Worm (Caenorhabditis elegans) whole organism, L3 larva: ENCODE data around the gene Y116A8C.43.
"Not testable (repeated sequence)": the region's sequence is repeated elsewhere in the genome, so short reads cannot be mapped to it uniquely, and the experiment has no call there.

ENCODE experiments used
- R02D3.7 ChIP-seq: fragments of 150-350 bp; optimal IDR thresholded peaks from 2 replicates; lab custom pipeline; 2014; ENCODE audit warnings: missing biosample characterization, missing genetic modification characterization
- ZK546.5 ChIP-seq: sonication (generic microtip); optimal IDR thresholded peaks from 2 replicates; lab custom pipeline; 2017; ENCODE audit warnings: missing biosample characterization, missing genetic modification characterization
- ceh-82 ChIP-seq: fragments of 150-350 bp; optimal IDR thresholded peaks from 2 replicates; lab custom pipeline; 2014; ENCODE audit warnings: missing biosample characterization, missing genetic modification characterization
- ceh-9 ChIP-seq: sonication (generic microtip); optimal IDR thresholded peaks from 2 replicates; lab custom pipeline; 2018; ENCODE audit warnings: missing biosample characterization, missing genetic modification characterization
- daf-12 ChIP-seq: fragments of 150-350 bp; optimal IDR thresholded peaks from 2 replicates; lab custom pipeline; 2014; ENCODE audit warnings: missing biosample characterization, missing genetic modification reagents, missing genetic modification characterization
- egl-5 ChIP-seq: fragments of 150-350 bp; optimal IDR thresholded peaks from 2 replicates; lab custom pipeline; 2017; ENCODE audit warnings: missing biosample characterization, missing genetic modification reagents, missing genetic modification characterization, inconsistent platforms
- elt-1 ChIP-seq: fragments of 150-350 bp; optimal IDR thresholded peaks from 2 replicates; lab custom pipeline; 2014; ENCODE audit warnings: missing biosample characterization, missing genetic modification characterization
- elt-2 ChIP-seq: sonication (generic microtip); optimal IDR thresholded peaks from 2 replicates; lab custom pipeline; 2016; ENCODE audit warnings: missing genetic modification reagents, mild to moderate bottlenecking, missing genetic modification characterization, missing compliant biosample characterization
- elt-3 ChIP-seq, 3 experiments: fragments of 150-350 bp in 1 of 3; sonication (generic microtip) in 2 of 3; optimal IDR thresholded peaks; 2 replicates in 2 of 3; 4 replicates in 1 of 3; lab custom pipeline; 2014 to 2017; ENCODE audit warnings: missing biosample characterization in 3 of 3, missing genetic modification characterization in 3 of 3
- fkh-2 ChIP-seq: fragments of 150-350 bp; optimal IDR thresholded peaks from 2 replicates; lab custom pipeline; 2014; ENCODE audit warnings: missing biosample characterization, missing genetic modification reagents, missing genetic modification characterization
- hmg-11 ChIP-seq: sonication (generic microtip); optimal IDR thresholded peaks from 2 replicates; lab custom pipeline; 2016; ENCODE audit warnings: missing genetic modification characterization, missing compliant biosample characterization
- lin-15B ChIP-seq: fragments of 150-350 bp; optimal IDR thresholded peaks from 2 replicates; lab custom pipeline; 2014; ENCODE audit warnings: missing biosample characterization, missing genetic modification characterization
- lin-39 ChIP-seq: fragments of 150-350 bp; optimal IDR thresholded peaks from 2 replicates; lab custom pipeline; 2018; ENCODE audit warnings: missing biosample characterization, missing genetic modification reagents, missing genetic modification characterization
- lsy-12 ChIP-seq: sonication (generic microtip); optimal IDR thresholded peaks from 2 replicates; lab custom pipeline; 2016; ENCODE audit warnings: mild to moderate bottlenecking, missing genetic modification characterization, missing compliant biosample characterization
- mdl-1 ChIP-seq: fragments of 150-350 bp; optimal IDR thresholded peaks from 2 replicates; lab custom pipeline; 2014; ENCODE audit warnings: missing biosample characterization, missing genetic modification characterization
- mml-1 ChIP-seq: fragments of 150-350 bp; sonication (generic microtip); optimal IDR thresholded peaks from 3 replicates; lab custom pipeline; 2014; ENCODE audit warnings: missing biosample characterization, missing genetic modification characterization
- nhr-11 ChIP-seq: fragments of 150-350 bp; optimal IDR thresholded peaks from 2 replicates; lab custom pipeline; 2014; ENCODE audit warnings: missing biosample characterization, missing genetic modification characterization
- nhr-12 ChIP-seq: fragments of 150-350 bp; optimal IDR thresholded peaks from 2 replicates; lab custom pipeline; 2014; ENCODE audit warnings: missing biosample characterization, missing genetic modification characterization
- nhr-23 ChIP-seq: fragments of 150-350 bp; optimal IDR thresholded peaks from 2 replicates; lab custom pipeline; 2014; ENCODE audit warnings: missing biosample characterization, missing genetic modification reagents, missing genetic modification characterization
- nhr-237 ChIP-seq: fragments of 150-350 bp; optimal IDR thresholded peaks from 2 replicates; lab custom pipeline; 2014; ENCODE audit warnings: missing biosample characterization, missing genetic modification characterization
- nhr-43 ChIP-seq: sonication (generic microtip); optimal IDR thresholded peaks from 2 replicates; lab custom pipeline; 2016; ENCODE audit warnings: mild to moderate bottlenecking, missing genetic modification characterization, missing compliant biosample characterization; ENCODE audit not compliant: poor library complexity, severe bottlenecking
- nhr-67 ChIP-seq: fragments of 150-350 bp; optimal IDR thresholded peaks from 2 replicates; lab custom pipeline; 2014; ENCODE audit warnings: missing biosample characterization, missing genetic modification characterization
- nhr-76 ChIP-seq: fragments of 150-350 bp; sonication (generic microtip); optimal IDR thresholded peaks from 5 replicates; lab custom pipeline; 2014; ENCODE audit warnings: missing biosample characterization, missing genetic modification characterization
- pha-4 ChIP-seq: fragments of 150-350 bp; optimal IDR thresholded peaks from 2 replicates; lab custom pipeline; 2014; ENCODE audit warnings: missing biosample characterization, missing genetic modification reagents, missing genetic modification characterization
- pqm-1 ChIP-seq: fragments of 150-350 bp; optimal IDR thresholded peaks from 2 replicates; lab custom pipeline; 2017; ENCODE audit warnings: missing biosample characterization, missing genetic modification characterization, inconsistent platforms
- skn-1 ChIP-seq: fragments of 150-350 bp; optimal IDR thresholded peaks from 2 replicates; lab custom pipeline; 2014; ENCODE audit warnings: missing biosample characterization, missing genetic modification characterization
- snpc-4 ChIP-seq: fragments of 150-350 bp; optimal IDR thresholded peaks from 2 replicates; lab custom pipeline; 2014; ENCODE audit warnings: missing biosample characterization, missing genetic modification characterization
- tbx-2 ChIP-seq: sonication (generic microtip); optimal IDR thresholded peaks from 2 replicates; lab custom pipeline; 2016; ENCODE audit warnings: mild to moderate bottlenecking, missing genetic modification characterization, missing compliant biosample characterization
- unc-62 ChIP-seq: fragments of 150-350 bp; sonication (generic microtip); optimal IDR thresholded peaks from 4 replicates; lab custom pipeline; 2014; ENCODE audit warnings: missing biosample characterization, missing genetic modification reagents, missing genetic modification characterization
- zag-1 ChIP-seq: fragments of 150-350 bp; optimal IDR thresholded peaks from 2 replicates; lab custom pipeline; 2014; ENCODE audit warnings: missing biosample characterization, missing genetic modification characterization
- ztf-11 ChIP-seq: fragments of 150-350 bp; optimal IDR thresholded peaks from 2 replicates; lab custom pipeline; 2014; ENCODE audit warnings: missing biosample characterization, missing genetic modification characterization
- ztf-4 ChIP-seq: fragments of 150-350 bp; optimal IDR thresholded peaks from 2 replicates; lab custom pipeline; 2014; ENCODE audit warnings: missing biosample characterization, missing genetic modification characterization

Gene Y116A8C.43

ce11 chrIV:17048257-17048656 lies 40.4 kb upstream of the Y116A8C.43 start, which contains the start of gene athp-3:
Gene athp-3 (minus strand): TSS chrIV:17048357.
- TF ChIP-seq nhr-23, result no peak
- no peak for TF ChIP-seq nhr-67
- TF ChIP-seq lin-15B, result no peak
- no peak for TF ChIP-seq snpc-4 (tag; lab: Kevin White, UChicago)
- no peak for TF ChIP-seq elt-1
- no peak for TF ChIP-seq elt-3 (tag; optimal IDR thresholded peaks at IDR 0.05; lab: Kevin White, UChicago)
- TF ChIP-seq, all 47 proteins: peak for 0

ce11 chrIV:17053261-17053660 lies 35.4 kb upstream of the Y116A8C.43 start, which contains the start of gene Y116A8C.23:
Gene Y116A8C.23 (plus strand): TSS chrIV:17053561.
- TF ChIP-seq tbx-2 (tag; lab: Kevin White, UChicago) (no peak), pha-4 (tag; lab: Kevin White, UChicago) (no peak), nhr-76 (tag; lab: Kevin White, UChicago) (no peak), lsy-12 (tag; lab: Kevin White, UChicago) (no peak), elt-2 (no peak), R02D3.7 (tag; lab: Kevin White, UChicago) (no peak), mdl-1 (no peak), ztf-4 (tag; lab: Kevin White, UChicago) (no peak), nhr-11 (tag; lab: Kevin White, UChicago) (no peak), hmg-11 (tag; lab: Kevin White, UChicago) (no peak), fkh-2 (tag; lab: Kevin White, UChicago) (no peak), elt-3 (tag; optimal IDR thresholded peaks at IDR 0.05; lab: Kevin White, UChicago) (no peak), egl-5 (tag; lab: Kevin White, UChicago) (no peak), ceh-82 (tag; lab: Kevin White, UChicago) (no peak), ZK546.5 (tag; lab: Kevin White, UChicago) (no peak)

ce11 chrIV:17058036-17058435 lies 30.6 kb upstream of the Y116A8C.43 start, which contains the start of gene Y116A8C.44:
Gene Y116A8C.44 (minus strand): TSS chrIV:17058136.
- TF ChIP-seq R02D3.7 (tag; lab: Kevin White, UChicago), result no peak
- TF ChIP-seq, all 47 proteins: peak for 0

DNA sequence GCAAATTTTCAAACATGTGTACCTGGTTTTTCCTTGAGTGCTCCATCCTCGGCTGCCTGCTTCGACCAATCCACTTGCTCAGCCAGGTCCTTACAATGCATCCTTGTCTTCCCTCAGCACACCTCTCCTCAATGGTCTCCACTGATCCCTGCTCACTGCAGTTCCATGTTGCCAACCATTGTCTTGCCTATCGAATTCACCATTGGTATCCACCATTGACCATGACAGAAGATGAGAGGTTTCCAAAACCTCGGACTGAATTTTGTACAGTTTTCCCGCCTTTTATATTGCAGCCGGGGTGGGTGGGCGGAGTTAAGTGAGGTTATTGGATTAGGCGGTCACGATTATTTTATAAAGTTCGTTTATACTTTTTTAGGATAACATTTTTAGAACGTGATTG lies 25.0 kb upstream of the Y116A8C.43 start, which contains the start of gene Y116A8C.467:
Y116A8C.467 (minus strand) TSS at position 101 of the 400 bp plus-strand sequence.
- TF ChIP-seq daf-12, R02D3.7, skn-1 (tag; lab: Kevin White, UChicago): not testable (repeated sequence)

ce11 chrIV:17064937-17065336 lies 23.7 kb upstream of the Y116A8C.43 start, which contains the start of gene Y116A8C.465:
Gene Y116A8C.465 (plus strand): TSS chrIV:17065237.
- TF ChIP-seq ceh-82 (tag; lab: Kevin White, UChicago); ceh-9; mml-1 (tag; lab: Kevin White, UChicago): not testable (repeated sequence)
- TF ChIP-seq, all 47 proteins: peak for 0; not testable (repeated sequence) for 47

DNA sequence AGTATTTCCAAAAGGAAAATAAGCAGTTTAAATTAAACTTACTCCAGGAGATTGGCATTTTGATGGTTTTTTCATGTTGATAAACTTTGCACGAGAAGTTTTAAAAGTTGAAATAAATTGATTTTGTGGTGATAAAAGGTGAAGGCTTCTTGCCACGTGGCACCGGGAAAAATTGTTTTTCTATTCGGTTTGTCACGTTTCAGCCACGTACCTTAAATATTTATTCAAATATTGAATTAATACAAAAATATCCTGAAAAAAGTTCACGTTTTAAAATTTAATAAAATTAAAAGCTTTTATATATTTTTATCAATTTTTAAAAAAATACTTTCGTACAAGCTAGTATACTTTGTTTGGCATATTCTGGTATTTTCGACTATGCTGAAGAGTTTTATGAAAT lies 17.9 kb upstream of the Y116A8C.43 start, which contains the start of gene Y116A8C.24:
Y116A8C.24 (minus strand) TSS at position 101 of the 400 bp plus-strand sequence.
- TF ChIP-seq nhr-76, tbx-2, lsy-12 (tag; lab: Kevin White, UChicago): not testable (repeated sequence)
- TF ChIP-seq, all 47 proteins: peak for 0; not testable (repeated sequence) for 47

DNA sequence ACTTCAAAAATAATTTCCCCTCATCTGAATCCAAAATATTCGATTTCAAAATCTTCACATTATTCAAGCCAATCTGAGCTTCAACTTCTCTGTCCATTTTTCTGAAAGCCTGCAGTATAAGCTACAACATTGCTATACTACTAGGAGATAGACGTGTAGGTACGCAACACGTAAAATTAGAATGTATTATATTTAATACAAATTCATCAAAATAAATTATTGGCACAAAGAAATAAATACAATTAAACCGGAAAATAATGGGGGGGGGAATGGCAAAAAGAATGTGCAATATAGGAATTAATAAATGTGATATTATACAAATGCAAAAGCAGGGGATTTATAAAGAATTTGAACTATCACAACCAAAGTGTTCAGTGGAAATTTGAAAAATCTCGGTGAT lies 10.0 kb upstream of the Y116A8C.43 start, which contains the start of gene Y116A8C.25:
Y116A8C.25 (minus strand) TSS at position 101 of the 400 bp plus-strand sequence.
- no peak for TF ChIP-seq ZK546.5 (tag; lab: Kevin White, UChicago)
- no peak for TF ChIP-seq nhr-76 (tag; lab: Kevin White, UChicago)
- no peak for TF ChIP-seq ceh-9
- no peak for TF ChIP-seq elt-1
- no peak for TF ChIP-seq nhr-43
- TF ChIP-seq R02D3.7 (tag; lab: Kevin White, UChicago), result no peak
- no peak for TF ChIP-seq lsy-12 (tag; lab: Kevin White, UChicago)
- TF ChIP-seq zag-1 (tag; lab: Kevin White, UChicago), result no peak
- TF ChIP-seq pha-4 (tag; lab: Kevin White, UChicago), result no peak
- no peak for TF ChIP-seq nhr-67
- no peak for TF ChIP-seq pqm-1
- TF ChIP-seq mdl-1, result no peak
- no peak for TF ChIP-seq nhr-12 (tag; lab: Kevin White, UChicago)
- TF ChIP-seq snpc-4 (tag; lab: Kevin White, UChicago), result no peak
- no peak for TF ChIP-seq ztf-11 (tag; lab: Kevin White, UChicago)
- TF ChIP-seq lin-39 (tag; lab: Kevin White, UChicago), result no peak
- no peak for TF ChIP-seq unc-62 (GFP tag; lab: Kevin White, UChicago)
- no peak for TF ChIP-seq nhr-237 (tag; lab: Kevin White, UChicago)
- no peak for TF ChIP-seq ztf-4 (tag; lab: Kevin White, UChicago)
